Worm (Caenorhabditis elegans): ENCODE results near the gene C46A5.4.

- TF ChIP-seq hlh-15 (tag; optimal IDR thresholded peaks at IDR 0.05) (no peak), K02D7.2 (tag; optimal IDR thresholded peaks at IDR 0.05) (no peak), elt-2 (tag; optimal IDR thresholded peaks at IDR 0.05) (no peak), madf-2 (tag; optimal IDR thresholded peaks at IDR 0.05) (no peak), pax-1 (tag; optimal IDR thresholded peaks at IDR 0.05) (no peak), ahr-1 (tag; optimal IDR thresholded peaks at IDR 0.05) (no peak)
These were observed 58.8 kb downstream of the C46A5.4 start, which contains the start of gene flp-13 for ce11 chrIV:7698320-7698719.
